Fruit fly (Drosophila melanogaster): Measurements from ENCODE around the gene ppk14.
A peak's percentile ranks its signal among the peaks of the same experiment; 100 is the strongest.

The ppk14 gene

dm6 chr2L:6350984-6351808 lies 3.6 kb upstream of the ppk14 start, which contains the start of gene CG9498:
Gene CG9498 (minus strand): TSS chr2L:6351034.
- TF ChIP-seq noc (tag; optimal IDR thresholded peaks at IDR 0.05), result peak; percentile 97

dm6 chr2L:6351809-6352182 lies 3.0 kb upstream of the ppk14 start:
- peak; percentile 98 for TF ChIP-seq noc (tag; optimal IDR thresholded peaks at IDR 0.05)

dm6 chr2L:6354231-6354630 lies 525 bp upstream of the ppk14 start, which contains the start of gene ppk7:
Gene ppk7 (minus strand): TSS chr2L:6354331.
- no peak for TF ChIP-seq noc (tag; optimal IDR thresholded peaks at IDR 0.05)

- TF ChIP-seq noc (tag; optimal IDR thresholded peaks at IDR 0.05), result no peak
Observed at dm6 chr2L:6356134-6356533, 1.4 kb downstream of the ppk14 start.

dm6 chr2L:6356686-6357362 lies 2.1 kb downstream of the ppk14 start:
- no peak for TF ChIP-seq noc (tag; optimal IDR thresholded peaks at IDR 0.05)

dm6 chr2L:6358218-6358617 lies 3.5 kb downstream of the ppk14 start, which contains the start of gene CG9500:
Gene CG9500 (minus strand): TSS chr2L:6358318.
- no peak for TF ChIP-seq noc (tag; optimal IDR thresholded peaks at IDR 0.05)

dm6 chr2L:6360059-6360458 lies 5.3 kb downstream of the ppk14 start:
- TF ChIP-seq noc (tag; optimal IDR thresholded peaks at IDR 0.05), result no peak

- no peak for TF ChIP-seq noc (tag; optimal IDR thresholded peaks at IDR 0.05)
Observed at dm6 chr2L:6366924-6367323, 12.2 kb downstream of the ppk14 start.

- TF ChIP-seq noc (tag; optimal IDR thresholded peaks at IDR 0.05), result peak; percentile 82
Observed at dm6 chr2L:6367478-6367932, 12.7 kb downstream of the ppk14 start, which contains the start of gene Nepl4. Gene Nepl4 (plus strand): TSS chr2L:6367882.

dm6 chr2L:6369286-6369685 lies 14.5 kb downstream of the ppk14 start:
- no peak for TF ChIP-seq noc (tag; optimal IDR thresholded peaks at IDR 0.05)

dm6 chr2L:6371025-6371641 lies 16.4 kb downstream of the ppk14 start:
- TF ChIP-seq noc (tag; optimal IDR thresholded peaks at IDR 0.05), result no peak

dm6 chr2L:6372088-6372487 lies 17.3 kb downstream of the ppk14 start, which contains the start of gene slam:
Gene slam (plus strand): TSS chr2L:6372388.
- TF ChIP-seq noc (tag; optimal IDR thresholded peaks at IDR 0.05), result no peak

- no peak for TF ChIP-seq noc (tag; optimal IDR thresholded peaks at IDR 0.05)
Observed at dm6 chr2L:6373141-6373540, 18.4 kb downstream of the ppk14 start.

dm6 chr2L:6379197-6379596 lies 24.4 kb downstream of the ppk14 start:
- no peak for TF ChIP-seq noc (tag; optimal IDR thresholded peaks at IDR 0.05)

dm6 chr2L:6380966-6381365 lies 26.2 kb downstream of the ppk14 start, which contains the start of gene Nepl5:
Gene Nepl5 (plus strand): TSS chr2L:6381266.
- no peak for TF ChIP-seq noc (tag; optimal IDR thresholded peaks at IDR 0.05)

- TF ChIP-seq noc (tag; optimal IDR thresholded peaks at IDR 0.05), result no peak
Observed at dm6 chr2L:6385409-6385808, 30.7 kb downstream of the ppk14 start, which contains the start of gene Nepl6. Gene Nepl6 (minus strand): TSS chr2L:6385512.
